Worm (Caenorhabditis elegans) whole organism, early embryonic: Measurements from ENCODE around the gene thoc-1.

Source experiments
- ama-1 ChIP-seq: fragments of 150-350 bp; optimal IDR thresholded peaks from 2 replicates; lab custom pipeline; 2014
- ets-7 ChIP-seq: sonication (generic microtip); optimal IDR thresholded peaks from 2 replicates; lab custom pipeline; 2016; ENCODE audit warnings: missing genotype, missing genetic modification characterization, missing compliant biosample characterization
- flt-1 ChIP-seq: fragments of 200-800 bp; sonication (Bioruptor generic); IDR thresholded peaks from 2 replicates; pipeline ENCODE4 v1.3.6; 2022; ENCODE audit warnings: missing genetic modification characterization, missing compliant biosample characterization
- hmbx-1 ChIP-seq: sonication (generic microtip); optimal IDR thresholded peaks from 2 replicates; lab custom pipeline; 2016; ENCODE audit warnings: mild to moderate bottlenecking, missing genetic modification characterization, missing compliant biosample characterization
- hnd-1 ChIP-seq: sonication (generic microtip); optimal IDR thresholded peaks from 2 replicates; lab custom pipeline; 2016; ENCODE audit warnings: missing genetic modification characterization, missing compliant biosample characterization
- scrt-1 ChIP-seq: fragments of 200-800 bp; sonication (Bioruptor generic); IDR thresholded peaks from 2 replicates; pipeline ENCODE4 v1.3.6; 2022; ENCODE audit warnings: missing genetic modification characterization, missing compliant biosample characterization

DNA sequence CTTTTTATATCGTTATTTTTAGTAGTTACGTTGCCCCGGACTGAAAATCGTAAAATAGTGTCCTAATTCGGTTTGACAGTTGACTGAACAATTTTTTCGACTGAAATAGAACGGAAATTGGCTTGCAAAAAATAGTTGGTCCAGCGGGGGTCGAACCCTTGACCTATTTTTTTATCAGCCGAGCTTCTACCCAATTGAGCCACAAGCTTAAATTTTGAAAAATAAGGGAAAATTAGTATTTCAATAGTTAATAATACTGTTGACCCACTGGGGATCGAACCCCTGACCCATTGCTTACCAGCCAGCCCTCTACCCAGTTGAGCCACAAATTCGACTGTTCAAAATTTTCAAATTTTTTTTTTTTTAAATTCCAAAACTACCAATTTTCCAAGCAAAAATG lies 49.9 kb downstream of the thoc-1 start:
- TF ChIP-seq hmbx-1 (tag; lab: Kevin White, UChicago) (no peak), hnd-1 (tag; lab: Kevin White, UChicago) (no peak), flt-1 (GFP tag; lab: Robert Waterston, UW) (no peak), ama-1 (lab: Kevin White, UChicago) (no peak), ets-7 (tag; lab: Kevin White, UChicago) (no peak), scrt-1 (GFP tag; lab: Robert Waterston, UW) (no peak)
